Worm (Caenorhabditis elegans): ENCODE measurements around the gene T21C9.6.

DNA sequence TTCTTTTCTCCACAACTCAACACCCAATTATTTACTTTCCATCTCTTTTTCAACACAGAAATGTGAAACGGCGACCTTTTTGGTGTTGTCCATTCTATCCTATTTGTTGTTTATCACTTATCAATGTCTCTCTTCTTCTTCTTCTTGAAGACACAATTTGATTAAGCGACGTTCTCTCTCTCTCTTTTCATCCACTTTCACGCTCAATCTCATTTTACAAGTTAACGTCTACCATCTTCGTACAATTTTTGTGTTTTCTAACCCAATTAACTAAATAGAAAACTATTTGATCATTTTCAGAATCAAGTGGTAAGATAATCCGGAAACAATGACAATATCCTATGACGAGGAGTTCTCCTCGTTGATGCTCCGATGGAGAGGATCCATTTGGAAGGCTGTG lies 24.0 kb upstream of the T21C9.6 start, which contains the start of gene best-14:
- TF ChIP-seq klf-2 (GFP tag; conservative IDR thresholded peaks at IDR 0.05) (no peak), med-1 (GFP tag; optimal IDR thresholded peaks at IDR 0.05; ENCODE audit: insufficient read depth) (no peak), ref-1 (GFP tag; conservative IDR thresholded peaks at IDR 0.05) (no peak), flt-1 (GFP tag; IDR thresholded peaks at IDR 0.05) (no peak), ztf-29 (GFP tag; IDR thresholded peaks at IDR 0.05) (no peak)
